Fruit fly (Drosophila melanogaster): Measurements from ENCODE around the gene NO66.

The NO66 gene

dm6 chrX:4325346-4325745 lies 6.1 kb downstream of the NO66 start:
- TF ChIP-seq rgr (GFP tag; optimal IDR thresholded peaks at IDR 0.05) (peak; percentile 9), sv (GFP tag; optimal IDR thresholded peaks at IDR 0.05) (no peak), OdsH (GFP tag; optimal IDR thresholded peaks at IDR 0.05) (no peak), Myc (optimal IDR thresholded peaks at IDR 0.05) (peak; percentile 1)

DNA sequence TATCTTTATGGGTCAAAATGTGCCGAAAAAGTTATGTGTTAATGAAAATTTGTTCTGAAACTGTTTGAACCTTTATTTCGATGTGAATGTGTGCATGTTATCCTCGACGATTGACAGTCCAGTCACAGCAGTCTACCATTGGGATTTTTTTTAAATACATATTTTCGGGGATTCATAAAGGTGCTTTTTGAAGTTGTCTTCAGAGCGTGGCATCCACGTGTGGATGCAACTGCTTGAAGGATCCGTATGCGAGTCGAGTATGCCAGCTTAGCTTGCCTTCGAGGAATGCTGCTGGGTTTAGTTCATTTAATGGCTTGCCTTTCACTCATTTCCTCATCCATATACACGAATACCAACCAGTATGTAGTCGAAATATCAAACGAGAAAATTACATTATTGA lies 10.1 kb downstream of the NO66 start, which contains the start of gene CG12693:
TSS of gene CG12693 (minus strand) at position 101 of the 400 bp plus-strand sequence.
- TF ChIP-seq Dfd (GFP tag; optimal IDR thresholded peaks at IDR 0.05) (no peak), brk (GFP tag; optimal IDR thresholded peaks at IDR 0.05) (no peak), dmrt93B (GFP tag; optimal IDR thresholded peaks at IDR 0.05) (no peak), pan (optimal IDR thresholded peaks at IDR 0.05) (no peak), rgr (GFP tag; optimal IDR thresholded peaks at IDR 0.05) (no peak), usp (GFP tag; optimal IDR thresholded peaks at IDR 0.05) (no peak), Sp1 (GFP tag; optimal IDR thresholded peaks at IDR 0.05) (no peak), psq (GFP tag; optimal IDR thresholded peaks at IDR 0.05) (no peak), Myc (optimal IDR thresholded peaks at IDR 0.05) (no peak), Dif (GFP tag; optimal IDR thresholded peaks at IDR 0.05; ENCODE audit: partially characterized antibody) (no peak), Rel (GFP tag; optimal IDR thresholded peaks at IDR 0.05) (no peak), Rel (tag; optimal IDR thresholded peaks at IDR 0.05) (no peak), fru (GFP tag; optimal IDR thresholded peaks at IDR 0.05) (no peak)

DNA sequence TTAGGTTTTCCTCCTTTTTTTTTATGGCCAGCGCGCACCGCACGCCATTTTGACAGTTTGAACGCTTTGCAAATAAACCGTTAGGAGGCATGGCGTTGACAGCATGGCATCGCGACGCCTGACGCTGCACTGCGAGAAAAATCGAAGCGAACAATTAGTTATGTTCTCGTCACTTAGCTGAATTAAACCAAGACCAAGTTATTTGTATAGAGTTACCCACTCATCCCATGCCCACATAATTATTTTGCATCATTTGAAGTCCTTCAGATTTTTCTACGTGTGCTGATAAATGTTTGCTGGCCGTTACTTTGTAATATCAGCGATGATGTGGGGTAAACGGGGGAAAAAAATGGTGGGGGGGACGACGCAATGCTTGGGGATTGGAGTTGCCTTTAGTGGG lies 10.6 kb downstream of the NO66 start:
- TF ChIP-seq dsf (GFP tag; optimal IDR thresholded peaks at IDR 0.05; ENCODE audit: borderline replicate concordance) (no peak), sv (GFP tag; optimal IDR thresholded peaks at IDR 0.05) (no peak), psq (GFP tag; optimal IDR thresholded peaks at IDR 0.05) (no peak), h (GFP tag; optimal IDR thresholded peaks at IDR 0.05) (peak; percentile 7), fru (GFP tag; optimal IDR thresholded peaks at IDR 0.05) (peak; percentile 3)

DNA sequence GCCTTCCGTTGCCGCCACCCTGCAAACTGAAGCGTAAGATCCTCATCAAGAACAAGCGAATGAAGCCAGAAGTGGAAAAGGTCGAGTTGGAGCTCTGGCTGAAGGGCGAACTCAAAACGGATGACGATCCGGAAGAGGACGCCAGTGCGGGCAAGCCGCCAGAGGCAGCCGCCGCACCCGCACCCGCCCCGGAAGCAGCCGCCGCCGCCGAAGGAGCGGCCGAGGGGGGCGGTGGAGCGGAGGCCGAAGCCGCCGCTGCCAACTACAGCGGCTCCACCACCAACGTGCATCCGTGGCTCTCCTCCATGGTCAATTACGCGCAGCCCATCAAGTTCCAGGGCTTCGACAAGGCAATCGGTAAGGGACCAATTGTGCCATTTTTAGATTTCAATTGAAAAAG lies 39.3 kb downstream of the NO66 start:
- TF ChIP-seq Myc (optimal IDR thresholded peaks at IDR 0.05) (no peak), h (GFP tag; optimal IDR thresholded peaks at IDR 0.05) (no peak), Dfd (GFP tag; optimal IDR thresholded peaks at IDR 0.05) (peak; percentile 94), Jra (GFP tag; optimal IDR thresholded peaks at IDR 0.05) (no peak)

DNA sequence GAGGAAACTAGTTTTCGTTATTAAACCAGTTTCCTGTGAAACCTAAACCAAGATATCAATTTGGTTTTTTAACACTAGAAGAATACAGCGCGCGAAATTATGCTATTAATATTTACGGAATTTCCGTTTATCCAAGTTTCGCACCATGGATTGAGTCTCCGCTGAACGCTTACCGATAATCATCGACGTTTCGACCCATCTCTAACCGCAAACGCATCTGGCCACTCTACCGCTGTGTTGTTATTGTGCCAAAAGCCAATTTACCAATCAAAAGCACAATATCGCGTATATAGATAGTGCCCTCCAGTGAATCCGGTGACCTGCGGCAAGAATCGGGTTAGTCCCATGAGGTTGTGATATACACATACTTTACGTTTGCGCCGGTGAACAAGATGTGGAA lies 47.0 kb downstream of the NO66 start, which contains the start of gene CG3626:
TSS of gene CG3626 (plus strand) at position 222 of the 400 bp plus-strand sequence.
- TF ChIP-seq Abd-B (GFP tag; optimal IDR thresholded peaks at IDR 0.05) = no peak
- peak; percentile 83 for TF ChIP-seq Vsx2 (GFP tag; optimal IDR thresholded peaks at IDR 0.05; ENCODE audit: partially characterized antibody)
- TF ChIP-seq br (GFP tag; optimal IDR thresholded peaks at IDR 0.05) = no peak
- peak; percentile 74 for TF ChIP-seq Myc (optimal IDR thresholded peaks at IDR 0.05)
- TF ChIP-seq psq (GFP tag; optimal IDR thresholded peaks at IDR 0.05) = no peak
- TF ChIP-seq HLH106 (tag; optimal IDR thresholded peaks at IDR 0.05) = peak; percentile 21
- no peak for TF ChIP-seq dsf (GFP tag; optimal IDR thresholded peaks at IDR 0.05; ENCODE audit: borderline replicate concordance)
- no peak for TF ChIP-seq Rel (GFP tag; optimal IDR thresholded peaks at IDR 0.05)
- TF ChIP-seq Rel (tag; optimal IDR thresholded peaks at IDR 0.05) = peak; percentile 41
